Worm (Caenorhabditis elegans) whole organism, L1 larva: ENCODE measurements around the gene luc-7L3.

Experiments
- C34B4.2 ChIP-seq: sonication (generic microtip); optimal IDR thresholded peaks from 2 replicates; lab custom pipeline; 2017; ENCODE audit warnings: mild to moderate bottlenecking, missing genetic modification characterization, missing compliant biosample characterization
- F16B12.6 ChIP-seq: fragments of 150-350 bp; optimal IDR thresholded peaks from 2 replicates; lab custom pipeline; 2014; ENCODE audit warnings: missing biosample characterization, missing genetic modification characterization
- aly-2 ChIP-seq: fragments of 150-350 bp; optimal IDR thresholded peaks from 2 replicates; lab custom pipeline; 2014; ENCODE audit warnings: missing biosample characterization, missing genetic modification characterization
- blmp-1 ChIP-seq: fragments of 150-350 bp; optimal IDR thresholded peaks from 2 replicates; lab custom pipeline; 2014; ENCODE audit warnings: missing biosample characterization, missing genetic modification characterization
- ceh-63 ChIP-seq: fragments of 200-800 bp; sonication (Bioruptor generic); optimal IDR thresholded peaks from 2 replicates; lab custom pipeline; 2018; ENCODE audit warnings: mild to moderate bottlenecking, missing genetic modification characterization, missing compliant biosample characterization
- ceh-90 ChIP-seq: sonication (generic microtip); optimal IDR thresholded peaks from 2 replicates; lab custom pipeline; 2016; ENCODE audit warnings: missing genetic modification characterization, missing compliant biosample characterization
- ces-1 ChIP-seq: fragments of 150-350 bp; optimal IDR thresholded peaks from 2 replicates; lab custom pipeline; 2014; ENCODE audit warnings: missing biosample characterization, missing genetic modification reagents, missing genetic modification characterization
- dpl-1 ChIP-seq, 3 experiments: fragments of 150-350 bp in 2 of 3; sonication (generic microtip) in 1 of 3; optimal IDR thresholded peaks; 2 replicates each; lab custom pipeline; 2014 to 2017; ENCODE audit warnings: missing biosample characterization in 3 of 3, missing genetic modification characterization in 3 of 3, missing genetic modification reagents in 3 of 3
- dsc-1 ChIP-seq: sonication (generic microtip); optimal IDR thresholded peaks from 2 replicates; lab custom pipeline; 2016; ENCODE audit warnings: mild to moderate bottlenecking, missing genetic modification characterization, missing compliant biosample characterization
- efl-1 ChIP-seq, 4 experiments: fragments of 150-350 bp; optimal IDR thresholded peaks in 3 of 4; peaks in 1 of 4; 1 replicate in 1 of 4; 2 replicates in 3 of 4; lab custom pipeline; 2014; ENCODE audit warnings: missing biosample characterization in 2 of 4, missing genetic modification characterization in 2 of 4, missing genetic modification reagents in 2 of 4
- efl-3 ChIP-seq: fragments of 200-800 bp; sonication (Bioruptor generic); optimal IDR thresholded peaks from 2 replicates; lab custom pipeline; 2018; ENCODE audit warnings: mild to moderate bottlenecking, missing genetic modification characterization, missing compliant biosample characterization
- egl-27 ChIP-seq, 2 experiments: fragments of 150-350 bp in 1 of 2; sonication (generic microtip); optimal IDR thresholded peaks; 3 replicates each; lab custom pipeline; 2017 to 2018; ENCODE audit warnings: missing biosample characterization in 2 of 2, missing genetic modification characterization in 2 of 2, missing genetic modification reagents in 2 of 2
- ets-5 ChIP-seq: fragments of 200-800 bp; sonication (Bioruptor generic); IDR thresholded peaks from 2 replicates; pipeline ENCODE4 v1.3.6; 2022; ENCODE audit warnings: missing genetic modification characterization, missing compliant biosample characterization
- fkh-10 ChIP-seq: sonication (generic microtip); optimal IDR thresholded peaks from 2 replicates; lab custom pipeline; 2017; ENCODE audit warnings: missing biosample characterization, missing genetic modification reagents, missing genetic modification characterization
- fkh-4 ChIP-seq: sonication (generic microtip); optimal IDR thresholded peaks from 2 replicates; lab custom pipeline; 2016; ENCODE audit warnings: missing compliant biosample characterization, missing genetic modification characterization, borderline replicate concordance
- fos-1 ChIP-seq: fragments of 150-350 bp; optimal IDR thresholded peaks from 2 replicates; lab custom pipeline; 2014; ENCODE audit warnings: missing biosample characterization, missing genetic modification characterization
- grh-1 ChIP-seq: fragments of 200-800 bp; sonication (Bioruptor generic); IDR thresholded peaks from 2 replicates; pipeline ENCODE4 v1.3.6; 2022; ENCODE audit warnings: missing genetic modification reagents, missing genetic modification characterization, missing compliant biosample characterization
- hlh-17 ChIP-seq: fragments of 200-800 bp; sonication (Bioruptor generic); optimal IDR thresholded peaks from 2 replicates; lab custom pipeline; 2018; ENCODE audit warnings: missing genetic modification characterization, mild to moderate bottlenecking, missing compliant biosample characterization, moderate library complexity, borderline replicate concordance
- hlh-4 ChIP-seq: sonication (generic microtip); optimal IDR thresholded peaks from 2 replicates; lab custom pipeline; 2016; ENCODE audit warnings: mild to moderate bottlenecking, missing genetic modification characterization, missing compliant biosample characterization
- lin-13 ChIP-seq: fragments of 150-350 bp; optimal IDR thresholded peaks from 2 replicates; lab custom pipeline; 2014; ENCODE audit warnings: missing biosample characterization, missing genetic modification reagents, missing genetic modification characterization
- lin-14 ChIP-seq: fragments of 200-800 bp; sonication (Bioruptor generic); optimal IDR thresholded peaks from 2 replicates; lab custom pipeline; 2018; ENCODE audit warnings: mild to moderate bottlenecking, missing genetic modification characterization, moderate library complexity, missing compliant biosample characterization
- lin-35 ChIP-seq, 2 experiments: fragments of 150-350 bp; optimal IDR thresholded peaks; 2 replicates each; lab custom pipeline; 2014; ENCODE audit warnings: missing biosample characterization in 2 of 2, missing genetic modification characterization in 2 of 2, missing genetic modification reagents in 2 of 2
- lin-39 ChIP-seq: fragments of 150-350 bp; optimal IDR thresholded peaks from 2 replicates; lab custom pipeline; 2014; ENCODE audit warnings: missing biosample characterization, missing genetic modification reagents, missing genetic modification characterization
- lir-3 ChIP-seq: sonication (generic microtip); optimal IDR thresholded peaks from 2 replicates; lab custom pipeline; 2016; ENCODE audit warnings: mild to moderate bottlenecking, missing genetic modification characterization, moderate library complexity, missing compliant biosample characterization; ENCODE audit not compliant: poor library complexity
- mdl-1 ChIP-seq, 2 experiments: fragments of 150-350 bp; optimal IDR thresholded peaks; 2 replicates each; lab custom pipeline; 2014 to 2017; ENCODE audit warnings: missing biosample characterization in 2 of 2, missing genetic modification characterization in 2 of 2, inconsistent platforms in 1 of 2
- mep-1 ChIP-seq: fragments of 150-350 bp; optimal IDR thresholded peaks from 2 replicates; lab custom pipeline; 2014; ENCODE audit warnings: missing biosample characterization, missing genetic modification characterization
- nhr-11 ChIP-seq: fragments of 150-350 bp; optimal IDR thresholded peaks from 2 replicates; lab custom pipeline; 2014; ENCODE audit warnings: missing biosample characterization, missing genetic modification characterization
- nhr-19 ChIP-seq: fragments of 200-800 bp; sonication (Bioruptor generic); conservative IDR thresholded peaks from 2 replicates; pipeline ENCODE4 v1.3.6; 2022; ENCODE audit warnings: missing genetic modification characterization, missing compliant biosample characterization
- nhr-20 ChIP-seq: sonication (generic microtip); optimal IDR thresholded peaks from 2 replicates; lab custom pipeline; 2016; ENCODE audit warnings: mild to moderate bottlenecking, missing genetic modification characterization, missing compliant biosample characterization
- nhr-28 ChIP-seq: fragments of 150-350 bp; optimal IDR thresholded peaks from 2 replicates; lab custom pipeline; 2014; ENCODE audit warnings: missing biosample characterization, missing genetic modification characterization
- nhr-47 ChIP-seq: sonication (generic microtip); optimal IDR thresholded peaks from 2 replicates; lab custom pipeline; 2016; ENCODE audit warnings: mild to moderate bottlenecking, missing genetic modification characterization, moderate library complexity, missing compliant biosample characterization
- nhr-71 ChIP-seq: sonication (generic microtip); optimal IDR thresholded peaks from 2 replicates; lab custom pipeline; 2016; ENCODE audit warnings: mild to moderate bottlenecking, missing genetic modification characterization, moderate library complexity, missing compliant biosample characterization
- nhr-84 ChIP-seq: sonication (generic microtip); optimal IDR thresholded peaks from 2 replicates; lab custom pipeline; 2017; ENCODE audit warnings: missing biosample characterization, missing genetic modification characterization
- nhr-90 ChIP-seq: sonication (generic microtip); optimal IDR thresholded peaks from 2 replicates; lab custom pipeline; 2016; ENCODE audit warnings: mild to moderate bottlenecking, missing genetic modification characterization, missing compliant biosample characterization; ENCODE audit not compliant: poor library complexity
- rnt-1 ChIP-seq: sonication (generic microtip); optimal IDR thresholded peaks from 2 replicates; lab custom pipeline; 2016; ENCODE audit warnings: mild to moderate bottlenecking, missing genetic modification characterization, moderate library complexity, missing compliant biosample characterization
- skn-1 ChIP-seq: fragments of 150-350 bp; optimal IDR thresholded peaks from 2 replicates; lab custom pipeline; 2014; ENCODE audit warnings: missing biosample characterization, missing genetic modification characterization
- snu-23 ChIP-seq: sonication (generic microtip); optimal IDR thresholded peaks from 2 replicates; lab custom pipeline; 2016; ENCODE audit warnings: missing genetic modification characterization, missing compliant biosample characterization
- sup-37 ChIP-seq: fragments of 200-800 bp; sonication (Bioruptor generic); optimal IDR thresholded peaks from 2 replicates; lab custom pipeline; 2018; ENCODE audit warnings: mild to moderate bottlenecking, missing genetic modification characterization, missing compliant biosample characterization
- tlp-1 ChIP-seq: fragments of 150-350 bp; optimal IDR thresholded peaks from 2 replicates; lab custom pipeline; 2014; ENCODE audit warnings: missing biosample characterization, missing genetic modification characterization
- xbp-1 ChIP-seq: sonication (generic microtip); optimal IDR thresholded peaks from 2 replicates; lab custom pipeline; 2016; ENCODE audit warnings: missing genetic modification characterization, missing compliant biosample characterization
- zag-1 ChIP-seq: fragments of 150-350 bp; optimal IDR thresholded peaks from 2 replicates; lab custom pipeline; 2014; ENCODE audit warnings: missing biosample characterization, missing genetic modification characterization
- zip-4 ChIP-seq: fragments of 200-800 bp; sonication (Bioruptor generic); optimal IDR thresholded peaks from 2 replicates; lab custom pipeline; 2018; ENCODE audit warnings: mild to moderate bottlenecking, missing genetic modification characterization, moderate library complexity, missing compliant biosample characterization
- ztf-4 ChIP-seq: fragments of 150-350 bp; optimal IDR thresholded peaks from 2 replicates; lab custom pipeline; 2014; ENCODE audit warnings: missing biosample characterization, missing genetic modification characterization

Gene luc-7L3

ce11 chrII:129770-130169, 31.9 kb upstream of the luc-7L3 start:
- TF ChIP-seq zag-1 (tag; lab: Kevin White, UChicago) (no peak), hlh-17 (GFP tag; lab: Kevin White, UChicago) (no peak), fkh-4 (tag; lab: Kevin White, UChicago) (peak; percentile 63), dsc-1 (tag; lab: Kevin White, UChicago) (peak; percentile 89)

ce11 chrII:128929-129328, 31.1 kb upstream of the luc-7L3 start, which contains the start of gene srd-3:
srd-3 (minus strand) TSS chrII:129029.
- no peak for TF ChIP-seq efl-3 (GFP tag; lab: Kevin White, UChicago)
- no peak for TF ChIP-seq C34B4.2
- no peak for TF ChIP-seq ceh-63 (GFP tag; lab: Kevin White, UChicago)
- no peak for TF ChIP-seq nhr-11
- TF ChIP-seq ceh-90 (tag; lab: Kevin White, UChicago), result no peak
- TF ChIP-seq hlh-17 (GFP tag; lab: Kevin White, UChicago), result no peak
- no peak for TF ChIP-seq mep-1 (tag; lab: Kevin White, UChicago)
- no peak for TF ChIP-seq fos-1 (tag; lab: Kevin White, UChicago)
- no peak for TF ChIP-seq dpl-1 (GFP tag; optimal IDR thresholded peaks at IDR 0.05; lab: Kevin White, UChicago)
- TF ChIP-seq egl-27 (tag; optimal IDR thresholded peaks at IDR 0.05; lab: Kevin White, UChicago), result no peak
- TF ChIP-seq skn-1, result no peak
- no peak for TF ChIP-seq lir-3 (tag; lab: Kevin White, UChicago)
- TF ChIP-seq ztf-4 (tag; lab: Kevin White, UChicago), result no peak
- no peak for TF ChIP-seq ets-5 (GFP tag; lab: Robert Waterston, UW)
- TF ChIP-seq sup-37 (GFP tag; lab: Kevin White, UChicago), result no peak
- no peak for TF ChIP-seq nhr-19 (GFP tag; lab: Robert Waterston, UW)
- no peak for TF ChIP-seq xbp-1

ce11 chrII:124904-125303, 27.1 kb upstream of the luc-7L3 start, which contains the start of gene nmur-2:
nmur-2 (minus strand) TSS chrII:125004.
- TF ChIP-seq grh-1, result no peak
- no peak for TF ChIP-seq nhr-90 (tag; lab: Kevin White, UChicago)
- peak; percentile 0 for TF ChIP-seq hlh-4 (tag; lab: Kevin White, UChicago)

ce11 chrII:122494-122893, 24.7 kb upstream of the luc-7L3 start:
- TF ChIP-seq ceh-63 (GFP tag; lab: Kevin White, UChicago), result no peak
- no peak for TF ChIP-seq efl-3 (GFP tag; lab: Kevin White, UChicago)
- TF ChIP-seq nhr-71 (tag; lab: Kevin White, UChicago), result no peak
- no peak for TF ChIP-seq nhr-84 (tag; lab: Kevin White, UChicago)
- no peak for TF ChIP-seq F16B12.6 (tag; lab: Kevin White, UChicago)
- TF ChIP-seq ces-1, result no peak
- TF ChIP-seq rnt-1 (tag; lab: Kevin White, UChicago), result no peak
- no peak for TF ChIP-seq tlp-1 (tag; lab: Kevin White, UChicago)
- TF ChIP-seq ets-5 (GFP tag; lab: Robert Waterston, UW), result no peak
- no peak for TF ChIP-seq sup-37 (GFP tag; lab: Kevin White, UChicago)

ce11 chrII:122008-122407, 24.2 kb upstream of the luc-7L3 start:
- TF ChIP-seq mdl-1 (tag; optimal IDR thresholded peaks at IDR 0.05; lab: Kevin White, UChicago) (no peak), nhr-84 (tag; lab: Kevin White, UChicago) (no peak), blmp-1 (tag; lab: Kevin White, UChicago) (peak; percentile 83), snu-23 (GFP tag; lab: Kevin White, UChicago) (peak; percentile 52), nhr-28 (tag; lab: Kevin White, UChicago) (no peak), fos-1 (tag; lab: Kevin White, UChicago) (no peak), lin-13 (GFP tag; lab: Kevin White, UChicago) (no peak), rnt-1 (tag; lab: Kevin White, UChicago) (no peak), lin-39 (tag; lab: Kevin White, UChicago) (no peak), lin-14 (GFP tag; lab: Kevin White, UChicago) (peak; percentile 89), nhr-20 (tag; lab: Kevin White, UChicago) (peak; percentile 43), tlp-1 (tag; lab: Kevin White, UChicago) (no peak), lin-35 (GFP tag; optimal IDR thresholded peaks at IDR 0.05; lab: Kevin White, UChicago) (peak; percentile 1 to 53), aly-2 (tag; lab: Kevin White, UChicago) (no peak), hlh-17 (GFP tag; lab: Kevin White, UChicago) (no peak), efl-1 (optimal IDR thresholded peaks at IDR 0.05; lab: Kevin White, UChicago) (peak; percentile 29 to 32), efl-1 (GFP tag; optimal IDR thresholded peaks at IDR 0.05 in 1 of 2; lab: Kevin White, UChicago) (peak in 1 of 2 experiments; percentile 75), hlh-4 (tag; lab: Kevin White, UChicago) (no peak), zip-4 (GFP tag; lab: Kevin White, UChicago) (no peak), fkh-10 (GFP tag; lab: Kevin White, UChicago) (no peak), nhr-47 (tag; lab: Kevin White, UChicago) (no peak), xbp-1 (no peak), nhr-71 (tag; lab: Kevin White, UChicago) (peak; percentile 29)
